Worm (Caenorhabditis elegans): Measurements from ENCODE around the gene arf-5.

ce11 chrIV:7946457-7946856, 35.9 kb upstream of the arf-5 start, which contains the start of gene czw-1:
- TF ChIP-seq dao-5 (tag; optimal IDR thresholded peaks at IDR 0.05) (no peak), him-1 (tag; optimal IDR thresholded peaks at IDR 0.05) (no peak)

Measured in whole organism, L4/young adult.